Worm (Caenorhabditis elegans): ENCODE results near the gene sru-40.

sru-40 gene

DNA sequence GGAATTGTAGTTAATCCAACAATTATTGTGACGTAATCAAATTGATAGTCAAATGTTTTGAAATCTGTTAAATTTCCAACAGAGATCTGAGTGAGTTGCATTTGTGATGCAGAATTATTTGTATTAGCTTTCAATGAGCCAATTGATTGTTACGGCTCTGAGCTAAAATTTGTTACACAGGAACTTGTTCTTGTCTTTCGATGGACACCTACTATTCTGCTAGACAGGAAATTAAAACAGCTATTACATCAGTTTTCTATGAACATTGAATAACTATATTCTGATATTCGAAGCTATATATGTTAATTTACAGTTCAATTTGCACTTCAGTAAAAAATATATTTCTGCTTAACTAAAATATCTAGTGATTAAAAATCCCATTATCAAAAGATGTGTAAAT is at the start of gene sru-40:
Gene sru-40, minus strand, starts transcription at position 101 of the 400 bp plus-strand sequence.
- TF ChIP-seq Y116A8C.19 (tag; optimal IDR thresholded peaks at IDR 0.05; ENCODE audit: borderline replicate concordance), result no peak
- TF ChIP-seq hlh-4 (tag; optimal IDR thresholded peaks at IDR 0.05), result no peak
- TF ChIP-seq ceh-63 (GFP tag; optimal IDR thresholded peaks at IDR 0.05), result no peak
- TF ChIP-seq unc-130 (tag; optimal IDR thresholded peaks at IDR 0.05), result no peak
- no peak for TF ChIP-seq ztf-11 (tag; optimal IDR thresholded peaks at IDR 0.05)
- no peak for TF ChIP-seq xbp-1 (tag; optimal IDR thresholded peaks at IDR 0.05)
- no peak for TF ChIP-seq rnt-1 (tag; optimal IDR thresholded peaks at IDR 0.05)
- TF ChIP-seq alr-1 (tag; optimal IDR thresholded peaks at IDR 0.05; ENCODE audit: borderline replicate concordance), result no peak
- TF ChIP-seq ztf-4 (tag; optimal IDR thresholded peaks at IDR 0.05), result no peak
- no peak for TF ChIP-seq fkh-8 (tag; optimal IDR thresholded peaks at IDR 0.05)
- no peak for TF ChIP-seq elt-3 (tag; optimal IDR thresholded peaks at IDR 0.05)
- no peak for TF ChIP-seq zag-1 (tag; optimal IDR thresholded peaks at IDR 0.05)
- TF ChIP-seq mab-9 (GFP tag; IDR thresholded peaks at IDR 0.05), result no peak
- TF ChIP-seq C34B4.2 (tag; optimal IDR thresholded peaks at IDR 0.05), result no peak
- no peak for TF ChIP-seq ces-1 (GFP tag; optimal IDR thresholded peaks at IDR 0.05)
- no peak for TF ChIP-seq unc-62 (GFP tag; optimal IDR thresholded peaks at IDR 0.05)
- no peak for TF ChIP-seq ceh-82 (tag; optimal IDR thresholded peaks at IDR 0.05)
- TF ChIP-seq pqm-1 (tag; optimal IDR thresholded peaks at IDR 0.05), result no peak
- TF ChIP-seq hpl-2 (GFP tag; optimal IDR thresholded peaks at IDR 0.05), result no peak
- no peak for TF ChIP-seq blmp-1 (tag; optimal IDR thresholded peaks at IDR 0.05)

DNA sequence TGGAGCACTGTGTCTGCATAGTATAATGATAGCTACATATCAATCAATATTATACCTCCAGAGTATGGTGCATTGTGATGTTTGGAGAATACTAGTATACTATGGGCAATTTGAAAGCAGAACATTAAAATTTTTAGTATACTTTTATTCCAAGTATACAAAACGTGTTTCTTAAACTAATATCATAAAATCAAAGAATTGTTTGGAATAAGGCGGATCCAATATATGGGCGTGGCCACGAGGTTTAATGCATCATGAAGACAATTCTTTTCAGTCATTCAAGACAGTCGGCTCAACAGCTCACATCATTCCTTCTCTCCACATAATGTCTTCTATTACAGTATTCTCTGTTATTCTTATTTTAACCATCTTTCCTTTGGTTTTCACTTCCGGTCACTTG is 46.1 kb upstream of the sru-40 start, which contains the start of gene sdz-31:
Gene sdz-31, plus strand, starts transcription at position 301 of the 400 bp plus-strand sequence.
- no peak for TF ChIP-seq F16B12.6 (tag; optimal IDR thresholded peaks at IDR 0.05)
- no peak for TF ChIP-seq snpc-4 (tag; optimal IDR thresholded peaks at IDR 0.05)
- no peak for TF ChIP-seq lin-35 (GFP tag; optimal IDR thresholded peaks at IDR 0.05)
- TF ChIP-seq fkh-8 (tag; optimal IDR thresholded peaks at IDR 0.05), result no peak
- no peak for TF ChIP-seq lsy-2 (tag; optimal IDR thresholded peaks at IDR 0.05)
- no peak for TF ChIP-seq xbp-1 (tag; optimal IDR thresholded peaks at IDR 0.05)
- TF ChIP-seq sptf-1 (tag; optimal IDR thresholded peaks at IDR 0.05), result no peak
- no peak for TF ChIP-seq sup-37 (GFP tag; optimal IDR thresholded peaks at IDR 0.05)
- no peak for TF ChIP-seq tlp-1 (tag; optimal IDR thresholded peaks at IDR 0.05)
- no peak for TF ChIP-seq elt-3 (tag; optimal IDR thresholded peaks at IDR 0.05)
- TF ChIP-seq pag-3 (tag; optimal IDR thresholded peaks at IDR 0.05; ENCODE audit: borderline replicate concordance, insufficient read depth), result no peak
- no peak for TF ChIP-seq C04F5.9 (tag; optimal IDR thresholded peaks at IDR 0.05)
- no peak for TF ChIP-seq mdl-1 (tag; optimal IDR thresholded peaks at IDR 0.05)
- no peak for TF ChIP-seq lin-14 (GFP tag; optimal IDR thresholded peaks at IDR 0.05)
- no peak for TF ChIP-seq fkh-10 (GFP tag; optimal IDR thresholded peaks at IDR 0.05)
- no peak for TF ChIP-seq fkh-4 (tag; optimal IDR thresholded peaks at IDR 0.05; ENCODE audit: borderline replicate concordance)
- TF ChIP-seq nhr-76 (tag; optimal IDR thresholded peaks at IDR 0.05), result no peak
- TF ChIP-seq blmp-1 (tag; optimal IDR thresholded peaks at IDR 0.05), result no peak
- TF ChIP-seq tbx-2 (tag; optimal IDR thresholded peaks at IDR 0.05), result no peak
- TF ChIP-seq ceh-82 (tag; optimal IDR thresholded peaks at IDR 0.05), result no peak

DNA sequence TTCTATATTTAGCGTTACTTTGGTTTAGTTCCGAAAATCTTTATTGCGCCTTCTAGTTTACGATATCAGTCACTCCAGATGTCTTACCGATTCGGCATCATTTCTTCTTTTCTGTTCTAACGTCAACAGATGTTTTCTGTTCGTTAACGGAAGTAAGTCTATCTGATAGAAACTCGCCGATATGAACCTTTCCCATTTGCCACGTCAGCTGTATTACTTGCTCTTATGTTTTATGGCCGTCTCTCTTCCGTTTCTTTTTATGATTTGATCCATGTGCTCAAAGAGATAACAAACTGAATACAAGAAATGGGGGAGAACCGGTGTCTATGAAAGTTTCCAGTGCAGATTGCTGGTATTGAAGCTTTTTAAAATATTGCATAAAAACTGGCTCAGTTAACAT is 45.6 kb upstream of the sru-40 start, which contains the start of gene srab-26:
Gene srab-26, minus strand, starts transcription at position 101 of the 400 bp plus-strand sequence.
- no peak for TF ChIP-seq egl-27 (tag; optimal IDR thresholded peaks at IDR 0.05)
- no peak for TF ChIP-seq unc-30 (tag; optimal IDR thresholded peaks at IDR 0.05)
- TF ChIP-seq hpl-2 (GFP tag; optimal IDR thresholded peaks at IDR 0.05), result no peak

ce11 chrV:9871339-9871738 is 37.5 kb upstream of the sru-40 start, which contains the start of gene srab-18:
Gene srab-18 (minus strand): TSS chrV:9871439.
- TF ChIP-seq zag-1 (tag; optimal IDR thresholded peaks at IDR 0.05), result no peak
- TF ChIP-seq C34B4.2 (tag; optimal IDR thresholded peaks at IDR 0.05), result no peak
- TF ChIP-seq ceh-90 (tag; optimal IDR thresholded peaks at IDR 0.05), result no peak
- no peak for TF ChIP-seq aha-1 (tag; optimal IDR thresholded peaks at IDR 0.05)
- TF ChIP-seq vab-15 (tag; optimal IDR thresholded peaks at IDR 0.05), result no peak
